Fruit fly (Drosophila melanogaster) whole organism, embryonic: ENCODE data around the gene lectin-21Cb.
A peak's percentile ranks its signal among the peaks of the same experiment; 100 is the strongest.

Experiments used
- ATbp ChIP-seq: fragments of 200-800 bp; sonication (Bioruptor generic); optimal IDR thresholded peaks from 2 replicates; lab custom pipeline; 2017; ENCODE audit warnings: missing biosample characterization, mild to moderate bottlenecking, missing genetic modification characterization, missing genetic modification reagents
- Atf-2 ChIP-seq: fragments of 200-800 bp; sonication (Bioruptor generic); optimal IDR thresholded peaks from 2 replicates; lab custom pipeline; 2016; ENCODE audit warnings: missing biosample characterization, missing genetic modification characterization
- Bgb ChIP-seq: fragments of 200-800 bp; sonication (Bioruptor generic); IDR thresholded peaks from 2 replicates; pipeline ENCODE4 v1.3.6; 2022; ENCODE audit warnings: missing biosample characterization, missing genetic modification characterization; ENCODE audit not compliant: partially characterized antibody
- CG1024 ChIP-seq: fragments of 200-800 bp; sonication (Bioruptor generic); IDR thresholded peaks from 2 replicates; pipeline ENCODE4 v1.3.6; 2022; ENCODE audit warnings: missing biosample characterization, missing genetic modification characterization
- CG13287 ChIP-seq: fragments of 200-800 bp; sonication (Bioruptor generic); IDR thresholded peaks from 2 replicates; pipeline ENCODE4 v1.3.6; 2022; ENCODE audit warnings: missing biosample characterization, missing genetic modification characterization; ENCODE audit not compliant: partially characterized antibody
- CG15696 ChIP-seq: fragments of 200-800 bp; sonication (Bioruptor generic); optimal IDR thresholded peaks from 2 replicates; lab custom pipeline; 2019; ENCODE audit warnings: missing biosample characterization, mild to moderate bottlenecking, missing genetic modification characterization, moderate library complexity
- CG16815 ChIP-seq: fragments of 200-800 bp; sonication (Bioruptor generic); optimal IDR thresholded peaks from 3 replicates; lab custom pipeline; 2017; ENCODE audit warnings: missing biosample characterization, mild to moderate bottlenecking, missing genetic modification characterization
- CG2875 ChIP-seq: fragments of 200-800 bp; sonication (Bioruptor generic); optimal IDR thresholded peaks from 2 replicates; lab custom pipeline; 2017; ENCODE audit warnings: missing biosample characterization, mild to moderate bottlenecking, missing genetic modification characterization, missing genetic modification reagents
- CG30403 ChIP-seq: fragments of 200-800 bp; sonication (Bioruptor generic); optimal IDR thresholded peaks from 3 replicates; lab custom pipeline; 2016; ENCODE audit warnings: missing biosample characterization, missing genetic modification characterization
- CG31441 ChIP-seq: fragments of 200-800 bp; sonication (Bioruptor generic); IDR thresholded peaks from 2 replicates; pipeline ENCODE4 v1.3.6; 2022; ENCODE audit warnings: missing biosample characterization, missing genetic modification characterization
- CG3838 ChIP-seq: fragments of 200-800 bp; sonication (Bioruptor generic); optimal IDR thresholded peaks from 3 replicates; lab custom pipeline; 2016; ENCODE audit warnings: missing biosample characterization, missing genetic modification characterization
- CG6254 ChIP-seq: fragments of 200-800 bp; sonication (Bioruptor generic); optimal IDR thresholded peaks from 3 replicates; lab custom pipeline; 2017; ENCODE audit warnings: mild to moderate bottlenecking, missing biosample characterization, missing genetic modification reagents, missing genetic modification characterization
- CG8359 ChIP-seq: fragments of 200-800 bp; sonication (Bioruptor generic); optimal IDR thresholded peaks from 2 replicates; lab custom pipeline; 2017; ENCODE audit warnings: missing biosample characterization, mild to moderate bottlenecking, missing genetic modification characterization, borderline replicate concordance
- CG8388 ChIP-seq: fragments of 200-800 bp; sonication (Bioruptor generic); optimal IDR thresholded peaks from 2 replicates; lab custom pipeline; 2019; ENCODE audit warnings: missing biosample characterization, mild to moderate bottlenecking, missing genetic modification characterization, moderate library complexity
- CTCF ChIP-seq: fragments of 200-800 bp; sonication (Bioruptor generic); optimal IDR thresholded peaks from 2 replicates; lab custom pipeline; 2017; ENCODE audit warnings: missing biosample characterization, mild to moderate bottlenecking, missing genetic modification characterization, moderate library complexity
- Deaf1 ChIP-seq: fragments of 200-800 bp; optimal IDR thresholded peaks from 3 replicates; lab custom pipeline; 2019; ENCODE audit warnings: missing biosample characterization, mild to moderate bottlenecking, missing genetic modification characterization, moderate library complexity
- Dfd ChIP-seq, 2 experiments: fragments of >200 bp; optimal IDR thresholded peaks; 2 replicates each; lab custom pipeline; 2017; ENCODE audit warnings: missing biosample characterization in 2 of 2, missing genetic modification characterization in 2 of 2
- Dll ChIP-seq: fragments of 200-800 bp; sonication (Bioruptor generic); IDR thresholded peaks from 4 replicates; pipeline ENCODE4 v1.3.6; 2022; ENCODE audit warnings: missing biosample characterization, missing genetic modification characterization; ENCODE audit not compliant: partially characterized antibody
- Dref ChIP-seq: fragments of 200-800 bp; sonication (Bioruptor generic); IDR thresholded peaks from 2 replicates; pipeline ENCODE4 v1.3.6; 2022; ENCODE audit warnings: missing biosample characterization, missing genetic modification characterization
- E2f1 ChIP-seq: fragments of 200-800 bp; sonication (Bioruptor generic); IDR thresholded peaks from 2 replicates; pipeline ENCODE4 v1.3.6; 2022; ENCODE audit warnings: missing biosample characterization, missing genetic modification characterization
- Fer1 ChIP-seq: fragments of 200-800 bp; sonication (Bioruptor generic); optimal IDR thresholded peaks from 2 replicates; lab custom pipeline; 2017; ENCODE audit warnings: missing biosample characterization, mild to moderate bottlenecking, missing genetic modification characterization
- GATAe ChIP-seq: fragments of 200-800 bp; sonication (Bioruptor generic); conservative IDR thresholded peaks from 2 replicates; pipeline ENCODE4 v1.3.6; 2022; ENCODE audit warnings: missing biosample characterization, missing genetic modification characterization
- Hand ChIP-seq: fragments of 200-800 bp; sonication (Bioruptor generic); optimal IDR thresholded peaks from 2 replicates; lab custom pipeline; 2017; ENCODE audit warnings: mild to moderate bottlenecking, missing biosample characterization, missing genetic modification reagents, missing genetic modification characterization
- Hsf ChIP-seq: fragments of 200-800 bp; sonication (Bioruptor generic); optimal IDR thresholded peaks from 3 replicates; lab custom pipeline; 2016; ENCODE audit warnings: missing biosample characterization, missing genetic modification characterization
- Kr ChIP-seq: fragments of 200-800 bp; sonication (Bioruptor generic); optimal IDR thresholded peaks from 2 replicates; lab custom pipeline; 2017; ENCODE audit warnings: missing biosample characterization, mild to moderate bottlenecking, missing genetic modification characterization
- Mes4 ChIP-seq: fragments of 200-800 bp; sonication (Bioruptor generic); optimal IDR thresholded peaks from 2 replicates; lab custom pipeline; 2016; ENCODE audit warnings: missing biosample characterization, missing genetic modification characterization
- Side ChIP-seq: fragments of 200-800 bp; sonication (Bioruptor generic); optimal IDR thresholded peaks from 2 replicates; lab custom pipeline; 2016; ENCODE audit warnings: missing biosample characterization, missing genetic modification characterization
- Stat92E ChIP-seq, 3 experiments: fragments of >200 bp in 2 of 3; fragments of 200-800 bp in 1 of 3; sonication (Bioruptor generic) in 1 of 3; optimal IDR thresholded peaks; 2 replicates each; lab custom pipeline; 2017 to 2019; ENCODE audit warnings: missing biosample characterization in 3 of 3, missing genetic modification characterization in 3 of 3, mild to moderate bottlenecking in 1 of 3, moderate library complexity in 1 of 3
- aop ChIP-seq: fragments of 200-800 bp; sonication (Bioruptor generic); IDR thresholded peaks from 2 replicates; pipeline ENCODE4 v1.3.6; 2022; ENCODE audit warnings: missing biosample characterization, missing genetic modification characterization
- az2 ChIP-seq: fragments of 200-800 bp; sonication (Bioruptor generic); optimal IDR thresholded peaks from 3 replicates; lab custom pipeline; 2016; ENCODE audit warnings: missing biosample characterization, missing genetic modification characterization
- bcd ChIP-seq: fragments of 200-800 bp; sonication (Bioruptor generic); optimal IDR thresholded peaks from 2 replicates; lab custom pipeline; 2017; ENCODE audit warnings: missing biosample characterization, mild to moderate bottlenecking, missing genetic modification characterization
- cas ChIP-seq: fragments of 200-800 bp; sonication (Bioruptor generic); IDR thresholded peaks from 2 replicates; pipeline ENCODE4 v1.3.6; 2022; ENCODE audit warnings: missing biosample characterization, missing genetic modification characterization
- ci ChIP-seq: fragments of 200-800 bp; sonication (Bioruptor generic); IDR thresholded peaks from 3 replicates; pipeline ENCODE4 v1.3.6; 2022; ENCODE audit warnings: missing biosample characterization, missing genetic modification characterization
- crol ChIP-seq: fragments of 200-800 bp; sonication (Bioruptor generic); IDR thresholded peaks from 2 replicates; pipeline ENCODE4 v1.3.6; 2022; ENCODE audit warnings: missing biosample characterization, missing genetic modification characterization
- dmrt11E ChIP-seq: fragments of 200-800 bp; sonication (Bioruptor generic); optimal IDR thresholded peaks from 3 replicates; lab custom pipeline; 2018; ENCODE audit warnings: missing biosample characterization, mild to moderate bottlenecking, missing genetic modification characterization, moderate library complexity
- ems ChIP-seq: fragments of 200-800 bp; sonication (Bioruptor generic); optimal IDR thresholded peaks from 3 replicates; lab custom pipeline; 2016; ENCODE audit warnings: missing biosample characterization, missing genetic modification characterization
- ftz-f1 ChIP-seq: fragments of 200-800 bp; sonication (Bioruptor generic); optimal IDR thresholded peaks from 2 replicates; lab custom pipeline; 2016; ENCODE audit warnings: missing biosample characterization, missing genetic modification characterization
- gce ChIP-seq: fragments of 200-800 bp; sonication (Bioruptor generic); IDR thresholded peaks from 3 replicates; pipeline ENCODE4 v1.3.6; 2022; ENCODE audit warnings: missing biosample characterization, missing genetic modification characterization
- jigr1 ChIP-seq: fragments of 200-800 bp; sonication (Bioruptor generic); IDR thresholded peaks from 3 replicates; pipeline ENCODE4 v1.3.6; 2022; ENCODE audit warnings: missing biosample characterization, missing genetic modification characterization
- kah ChIP-seq: fragments of 200-800 bp; sonication (Bioruptor generic); optimal IDR thresholded peaks from 2 replicates; lab custom pipeline; 2018; ENCODE audit warnings: missing biosample characterization, mild to moderate bottlenecking, missing genetic modification characterization
- lov ChIP-seq, 2 experiments: fragments of 200-800 bp in 1 of 2; fragments of >200 bp in 1 of 2; sonication (Bioruptor generic) in 1 of 2; IDR thresholded peaks in 1 of 2; optimal IDR thresholded peaks in 1 of 2; 2 replicates in 1 of 2; 3 replicates in 1 of 2; pipeline versions ENCODE4 v1.3.6 to Lab custom; 2017 to 2022; ENCODE audit warnings: missing biosample characterization in 1 of 2, missing genetic modification characterization in 1 of 2
- mirr ChIP-seq: fragments of 200-800 bp; sonication (Bioruptor generic); optimal IDR thresholded peaks from 3 replicates; lab custom pipeline; 2018; ENCODE audit warnings: missing biosample characterization, mild to moderate bottlenecking, missing genetic modification characterization
- oc ChIP-seq: fragments of 200-800 bp; sonication (Bioruptor generic); optimal IDR thresholded peaks from 2 replicates; lab custom pipeline; 2018; ENCODE audit warnings: missing biosample characterization, mild to moderate bottlenecking, missing genetic modification characterization, moderate library complexity
- onecut ChIP-seq: fragments of 200-800 bp; sonication (Bioruptor generic); IDR thresholded peaks from 2 replicates; pipeline ENCODE4 v1.3.6; 2022; ENCODE audit warnings: missing biosample characterization, missing genetic modification characterization
- otp ChIP-seq: fragments of 200-800 bp; sonication (Bioruptor generic); IDR thresholded peaks from 3 replicates; pipeline ENCODE4, ENCODE4 v1.3.6; 2022; ENCODE audit warnings: missing biosample characterization, missing genetic modification characterization
- p53 ChIP-seq: fragments of 200-800 bp; sonication (Bioruptor generic); optimal IDR thresholded peaks from 2 replicates; lab custom pipeline; 2016; ENCODE audit warnings: missing biosample characterization, missing genetic modification characterization
- ranshi ChIP-seq: fragments of 200-800 bp; sonication (Bioruptor generic); IDR thresholded peaks from 2 replicates; pipeline ENCODE4 v1.3.6; 2022; ENCODE audit warnings: missing biosample characterization, missing genetic modification characterization
- rib ChIP-seq: fragments of 200-800 bp; sonication (Bioruptor generic); IDR thresholded peaks from 2 replicates; pipeline ENCODE4 v1.3.6; 2022; ENCODE audit warnings: missing biosample characterization, missing genetic modification characterization
- tna ChIP-seq: fragments of 200-800 bp; sonication (Bioruptor generic); IDR thresholded peaks from 2 replicates; pipeline ENCODE4 v1.3.6; 2022; ENCODE audit warnings: missing biosample characterization, missing genetic modification characterization; ENCODE audit not compliant: partially characterized antibody
- trem ChIP-seq: fragments of 200-800 bp; optimal IDR thresholded peaks from 3 replicates; lab custom pipeline; 2019; ENCODE audit warnings: missing biosample characterization, mild to moderate bottlenecking, missing genetic modification characterization, moderate library complexity

Gene lectin-21Cb

DNA sequence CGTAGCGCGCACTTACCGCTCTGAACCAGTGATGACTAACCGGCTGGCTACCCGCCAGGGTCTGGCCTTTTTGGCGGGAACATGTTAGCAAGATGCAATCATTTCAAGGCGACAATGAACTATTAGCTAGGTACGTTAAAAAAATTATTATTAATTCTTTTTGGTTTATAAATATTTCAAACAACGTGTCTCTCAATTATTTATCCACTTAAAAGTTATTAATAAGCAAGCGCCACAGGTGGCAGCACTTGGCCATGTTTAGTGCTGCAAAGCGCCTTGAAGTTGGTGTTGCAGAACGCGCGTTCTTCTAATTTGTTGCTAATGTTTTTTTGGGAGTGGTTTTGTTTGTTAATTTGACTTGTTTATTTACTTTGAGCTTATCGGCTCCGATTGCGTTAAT, 46.8 kb downstream of the lectin-21Cb start, which contains the start of the genes Ipk2 and cold (continued):
- no peak for TF ChIP-seq tna (GFP tag; lab: Robert Waterston, UW)
- TF ChIP-seq Hand: peak; percentile 48
- peak; percentile 68; the same call in 1 of the 2 replicates for TF ChIP-seq ranshi (GFP tag; lab: Robert Waterston, UW)
- TF ChIP-seq gce (GFP tag; lab: Robert Waterston, UW): no peak
- TF ChIP-seq Mes4 (GFP tag; lab: Kevin White, UChicago): peak; percentile 48
- TF ChIP-seq ftz-f1: peak; percentile 57
- peak; percentile 70 for TF ChIP-seq dmrt11E (tag; lab: Kevin White, UChicago)
- peak; percentile 13 for TF ChIP-seq p53 (GFP tag; lab: Kevin White, UChicago)
- TF ChIP-seq kah (GFP tag; lab: Kevin White, UChicago): peak; percentile 94
- TF ChIP-seq CG2875 (GFP tag; lab: Kevin White, UChicago): peak; percentile 24
- TF ChIP-seq jigr1: peak; percentile 46; the same call in 1 of the 3 replicates
- TF ChIP-seq CG8359: no peak
- no peak; the same call in 1 of the 2 replicates for TF ChIP-seq Bgb (GFP tag; lab: Robert Waterston, UW)
- peak; percentile 56; the same call in 1 of the 2 replicates for TF ChIP-seq GATAe (GFP tag; lab: Robert Waterston, UW)
- TF ChIP-seq Dfd (GFP tag; optimal IDR thresholded peaks at IDR 0.05; lab: Kevin White, UChicago): no peak
- TF ChIP-seq otp (GFP tag; lab: Robert Waterston, UW): 0 out of 3 replicates have a peak, but pooled peaks have one; percentile 64
- peak; percentile 63; the same call in 1 of the 2 replicates for TF ChIP-seq CG1024 (GFP tag; lab: Robert Waterston, UW)
- peak; percentile 72 for TF ChIP-seq Side (GFP tag; lab: Kevin White, UChicago)
- TF ChIP-seq E2f1 (GFP tag; lab: Robert Waterston, UW): peak; percentile 75
- peak; percentile 60 for TF ChIP-seq ci (GFP tag; lab: Robert Waterston, UW)
- no peak; the same call in 1 of the 2 replicates for TF ChIP-seq CG31441 (GFP tag; lab: Robert Waterston, UW)
- no peak for TF ChIP-seq crol
- peak; percentile 84 for TF ChIP-seq ems (GFP tag; lab: Kevin White, UChicago)
- peak; percentile 49 for TF ChIP-seq onecut (GFP tag; lab: Robert Waterston, UW)
- TF ChIP-seq aop: no peak
- no peak for TF ChIP-seq Fer1 (GFP tag; lab: Kevin White, UChicago)
- TF ChIP-seq CG3838 (GFP tag; lab: Kevin White, UChicago): peak; percentile 59
- TF ChIP-seq CG30403: peak; percentile 90
- TF ChIP-seq lov (optimal IDR thresholded peaks at IDR 0.05; lab: Kevin White, UChicago): no peak
- peak; percentile 51; the same call in 1 of the 3 replicates for TF ChIP-seq lov (GFP tag; IDR thresholded peaks at IDR 0.05; lab: Robert Waterston, UW)
- peak; percentile 74 for TF ChIP-seq az2
- TF ChIP-seq CG15696: peak; percentile 69
- TF ChIP-seq bcd (GFP tag; lab: Kevin White, UChicago): peak; percentile 84
- TF ChIP-seq Atf-2 (GFP tag; lab: Kevin White, UChicago): peak; percentile 74
- peak; percentile 80 for TF ChIP-seq CG16815 (GFP tag; lab: Kevin White, UChicago)
- TF ChIP-seq CG8388 (GFP tag; lab: Kevin White, UChicago): peak; percentile 64
- no peak for TF ChIP-seq oc (tag; lab: Kevin White, UChicago)
- peak; percentile 87 for TF ChIP-seq Hsf
- TF ChIP-seq rib: peak; percentile 43; the same call in 1 of the 2 replicates
- peak; percentile 59 for TF ChIP-seq CG13287 (GFP tag; lab: Robert Waterston, UW)
- TF ChIP-seq Deaf1 (tag; lab: Kevin White, UChicago): no peak
- TF ChIP-seq Dref (GFP tag; lab: Robert Waterston, UW): 0 out of 2 replicates have a peak, but pooled peaks have one; percentile 38
- TF ChIP-seq CTCF (GFP tag; lab: Kevin White, UChicago): peak; percentile 70
- TF ChIP-seq Kr: no peak
- peak; percentile 93 for TF ChIP-seq trem
- TF ChIP-seq mirr: peak; percentile 63
- TF ChIP-seq ATbp (GFP tag; lab: Kevin White, UChicago): peak; percentile 56
- TF ChIP-seq Dll: peak; percentile 56; the same call in 3 of the 4 replicates
- TF ChIP-seq Stat92E (GFP tag; optimal IDR thresholded peaks at IDR 0.05; lab: Kevin White, UChicago): no peak
- TF ChIP-seq CG6254 (GFP tag; lab: Kevin White, UChicago): peak; percentile 4
- TF ChIP-seq cas (GFP tag; lab: Robert Waterston, UW): 0 out of 2 replicates have a peak, but pooled peaks have one; percentile 42
